Fruit fly (Drosophila melanogaster) whole organism, prepupa: ENCODE results near the gene Vps2.

Source experiments
- CG7368 ChIP-seq: fragments of 200-800 bp; sonication (Bioruptor generic); optimal IDR thresholded peaks from 3 replicates; lab custom pipeline; 2016; ENCODE audit warnings: missing biosample characterization, missing genetic modification characterization
- Sox102F ChIP-seq: fragments of 200-800 bp; sonication (Bioruptor generic); optimal IDR thresholded peaks from 2 replicates; lab custom pipeline; 2016; ENCODE audit warnings: missing biosample characterization, mild to moderate bottlenecking, missing genetic modification characterization

DNA sequence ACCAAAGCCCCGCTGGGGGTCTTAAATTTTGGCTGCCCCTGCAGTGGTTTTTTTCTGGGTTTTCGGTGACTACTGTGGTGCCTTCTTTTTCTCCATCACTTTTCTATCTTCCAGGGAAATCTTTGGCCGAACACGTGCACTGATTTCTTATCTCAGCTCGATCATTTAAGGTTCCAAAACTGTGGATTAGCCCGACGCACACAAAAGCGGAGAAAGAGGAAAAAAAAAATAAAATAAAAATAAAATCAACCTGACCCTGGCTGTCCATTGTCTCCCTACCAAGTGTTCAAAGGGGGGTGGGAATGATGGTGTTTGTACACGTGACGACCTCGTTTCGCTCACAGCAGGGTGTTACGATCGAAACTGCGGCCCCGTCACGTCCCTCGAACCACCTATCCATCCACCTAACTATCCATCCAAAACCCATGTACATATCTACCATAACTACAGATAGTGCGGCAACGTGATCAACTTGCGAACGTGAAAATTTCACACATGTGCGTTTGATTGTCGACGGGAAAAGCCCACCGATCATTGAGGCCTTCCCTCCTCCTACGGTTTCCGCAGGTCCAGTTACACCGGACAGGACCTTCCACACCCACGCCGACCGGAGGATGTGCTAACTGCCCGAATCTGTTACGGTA lies 25.9 kb upstream of the Vps2 start:
- no peak for TF ChIP-seq Sox102F
- no peak for TF ChIP-seq CG7368 (GFP tag; lab: Kevin White, UChicago)
